Worm (Caenorhabditis elegans) whole organism, dauer: ENCODE results near the gene skr-20.

ENCODE experiments used
- unc-62 ChIP-seq: sonication (generic microtip); optimal IDR thresholded peaks from 2 replicates; lab custom pipeline; 2017; ENCODE audit warnings: missing biosample characterization, missing genetic modification reagents, missing genetic modification characterization

The skr-20 gene

DNA sequence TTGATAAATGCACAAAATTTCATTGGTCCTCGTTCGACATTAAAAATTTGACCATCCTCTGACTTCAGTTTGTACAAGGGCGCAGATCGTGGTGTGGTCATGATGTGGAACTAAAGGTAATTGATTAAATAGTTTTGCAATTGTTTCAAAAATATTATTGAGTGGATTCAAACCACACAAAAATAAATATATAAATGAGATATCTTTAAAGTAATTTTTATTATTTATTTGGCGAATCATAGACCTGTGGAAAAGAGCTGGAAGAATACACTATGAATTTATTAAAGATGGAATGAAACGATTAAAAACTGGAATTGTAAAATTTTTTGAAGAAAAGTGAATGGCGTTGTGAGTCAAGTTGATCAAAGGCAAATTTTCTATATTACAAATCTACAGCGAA is at the start of gene skr-20:
Gene skr-20 (minus strand): TSS at position 101 of the 400 bp plus-strand sequence.
- TF ChIP-seq unc-62 (GFP tag; lab: Kevin White, UChicago) = no peak

DNA sequence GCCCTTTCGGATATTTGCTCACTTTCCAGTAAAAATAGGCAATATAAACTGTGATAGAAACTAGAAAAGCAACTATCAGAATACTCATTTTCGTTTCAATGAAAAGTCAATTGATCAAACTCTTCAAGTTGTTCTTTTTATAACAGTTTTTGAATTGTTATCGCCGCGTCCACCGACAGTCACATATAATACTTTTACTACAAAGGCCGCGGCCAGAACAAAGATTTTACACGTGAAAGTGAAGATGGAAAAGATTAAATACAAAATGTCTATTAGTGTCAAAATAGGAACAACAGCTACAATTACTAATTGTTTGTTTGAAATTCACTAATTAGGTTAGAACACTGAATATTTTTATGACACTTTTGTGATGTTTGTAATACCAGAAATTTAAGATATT is 46.2 kb upstream of the skr-20 start, which contains the start of gene cyp-14A2:
Gene cyp-14A2 (minus strand): TSS at position 101 of the 400 bp plus-strand sequence.
- no peak for TF ChIP-seq unc-62 (GFP tag; lab: Kevin White, UChicago)

DNA sequence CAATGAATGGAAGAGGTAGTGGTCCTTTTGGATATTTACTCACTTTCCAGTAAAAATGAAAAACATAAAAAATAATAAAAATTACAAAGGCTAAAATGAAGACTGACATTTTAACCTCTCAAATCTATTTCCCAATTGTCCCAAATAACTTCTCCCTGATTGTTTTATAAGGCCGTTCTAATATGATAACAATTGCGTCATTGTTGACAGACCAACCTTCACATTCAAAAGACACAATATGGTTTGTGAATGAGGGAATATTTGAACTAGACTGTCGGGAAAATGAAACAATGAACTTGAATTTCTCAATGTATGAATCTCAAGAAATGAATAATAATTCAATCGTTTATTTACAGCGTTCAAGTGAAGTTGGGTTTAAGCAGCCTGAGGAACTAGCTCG is 43.9 kb upstream of the skr-20 start, which contains the start of gene cyp-14A1:
Gene cyp-14A1 (minus strand): TSS at position 126 of the 400 bp plus-strand sequence.
- no peak for TF ChIP-seq unc-62 (GFP tag; lab: Kevin White, UChicago)

DNA sequence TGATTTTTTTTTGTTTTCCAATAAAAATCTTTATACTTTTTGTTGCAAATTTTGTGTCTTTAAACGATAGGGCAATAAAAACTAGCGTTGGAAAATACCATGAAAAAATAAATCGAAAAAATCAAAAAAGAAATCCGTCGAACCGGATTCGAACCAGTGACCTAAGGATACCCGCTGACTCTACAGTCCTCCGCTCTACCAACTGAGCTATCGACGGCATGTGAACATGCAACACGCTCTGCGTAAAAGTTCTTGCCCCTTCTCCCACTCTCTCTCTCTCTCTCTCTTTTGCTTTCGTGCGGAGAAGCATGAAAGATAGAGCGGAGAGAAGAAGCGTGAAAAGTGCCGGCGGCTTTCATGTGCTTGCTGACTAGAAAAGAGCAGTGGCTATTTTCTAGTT is 41.2 kb upstream of the skr-20 start:
- TF ChIP-seq unc-62 (GFP tag; lab: Kevin White, UChicago) = no peak

DNA sequence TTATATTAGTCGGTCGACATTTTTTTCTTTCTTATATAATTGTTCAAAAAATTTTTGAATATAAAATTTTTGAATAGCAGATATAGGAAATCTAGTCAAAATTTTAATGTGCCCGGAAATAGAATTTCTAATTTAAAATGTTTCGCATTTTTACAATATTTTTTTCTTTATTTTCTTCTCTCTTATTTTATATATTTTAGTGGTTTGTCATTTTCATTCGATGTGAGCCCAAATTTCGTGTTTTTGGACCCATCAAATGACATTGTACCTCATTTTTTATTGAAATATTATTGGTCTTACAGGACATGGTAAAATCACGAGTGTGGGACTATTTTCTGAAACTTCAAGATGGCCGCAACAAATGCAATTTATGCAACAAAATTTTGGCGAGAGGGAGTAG is 38.9 kb upstream of the skr-20 start, which contains the start of gene K09A11.1:
Gene K09A11.1 (plus strand): TSS at position 301 of the 400 bp plus-strand sequence.
- TF ChIP-seq unc-62 (GFP tag; lab: Kevin White, UChicago) = no peak

DNA sequence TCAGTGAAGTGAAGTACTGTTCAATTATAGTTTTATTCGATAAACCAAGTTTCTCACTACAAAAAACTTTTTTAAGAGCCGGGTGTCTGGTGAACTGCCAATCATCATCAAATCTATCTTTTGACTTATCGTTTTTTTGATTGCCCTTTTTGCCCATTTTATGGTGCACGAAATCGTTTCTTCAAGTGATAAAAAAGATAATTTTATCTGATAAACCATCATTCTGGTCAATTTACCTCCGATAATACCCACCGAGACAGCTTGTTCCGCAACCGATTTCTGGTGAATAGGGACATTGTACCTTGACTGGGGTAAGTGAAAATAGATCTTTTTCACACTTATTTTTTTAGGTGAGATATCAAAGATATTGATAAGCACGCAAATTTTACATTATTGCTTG is 34.2 kb upstream of the skr-20 start, which contains the start of gene K08H2.10:
Gene K08H2.10 (plus strand): TSS at position 230 of the 400 bp plus-strand sequence.
- no peak for TF ChIP-seq unc-62 (GFP tag; lab: Kevin White, UChicago)

DNA sequence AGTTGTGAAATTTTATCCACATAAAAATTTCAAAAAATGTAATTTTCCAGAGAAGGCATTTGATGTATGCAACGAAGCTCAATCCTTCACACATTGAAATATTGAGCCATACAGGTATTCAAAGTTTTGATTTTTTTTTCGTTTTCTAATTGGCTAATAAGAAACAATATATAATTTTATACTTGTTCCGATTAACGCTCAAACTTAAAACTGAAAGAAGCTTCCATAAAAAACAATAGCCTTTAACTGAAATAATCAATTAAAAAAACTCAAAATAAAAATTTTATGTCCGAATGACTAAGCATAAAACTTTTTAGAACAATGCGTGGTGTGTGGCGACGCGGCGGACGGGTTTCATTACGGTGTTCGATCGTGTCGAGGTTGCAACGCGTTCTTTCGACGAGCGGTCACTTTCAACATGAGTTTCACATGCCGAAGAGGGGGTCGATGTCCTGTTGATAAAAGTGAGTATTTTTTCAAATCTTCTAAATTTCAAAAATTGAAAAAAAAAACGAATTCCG is 28.6 kb upstream of the skr-20 start, which contains the start of gene nhr-32:
Gene nhr-32 (plus strand): TSS at position 51 of the 521 bp plus-strand sequence.
- no peak for TF ChIP-seq unc-62 (GFP tag; lab: Kevin White, UChicago)

DNA sequence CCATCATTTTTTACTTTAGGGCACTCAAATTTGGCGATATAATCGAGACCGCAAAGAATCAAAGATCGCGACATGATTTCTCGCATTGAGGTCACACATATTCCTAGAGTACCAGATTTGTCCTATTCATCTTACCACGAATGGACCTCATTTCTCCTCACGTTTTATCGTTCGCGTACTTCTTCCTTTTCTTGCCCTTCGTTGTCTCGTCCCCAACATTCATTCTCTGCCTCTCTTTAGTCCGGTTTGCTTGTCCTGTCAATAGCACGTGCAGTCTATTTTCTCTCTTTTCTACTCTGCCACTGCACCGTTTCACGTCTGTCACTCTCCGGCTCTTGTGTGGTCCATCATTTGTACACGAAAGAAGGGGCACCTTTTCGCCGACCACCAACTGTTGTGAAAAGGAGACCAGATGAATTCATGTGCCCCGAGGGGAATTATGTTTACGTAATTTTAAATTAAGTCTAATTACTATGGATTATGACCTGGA is 28.1 kb upstream of the skr-20 start:
- TF ChIP-seq unc-62 (GFP tag; lab: Kevin White, UChicago) = no peak

DNA sequence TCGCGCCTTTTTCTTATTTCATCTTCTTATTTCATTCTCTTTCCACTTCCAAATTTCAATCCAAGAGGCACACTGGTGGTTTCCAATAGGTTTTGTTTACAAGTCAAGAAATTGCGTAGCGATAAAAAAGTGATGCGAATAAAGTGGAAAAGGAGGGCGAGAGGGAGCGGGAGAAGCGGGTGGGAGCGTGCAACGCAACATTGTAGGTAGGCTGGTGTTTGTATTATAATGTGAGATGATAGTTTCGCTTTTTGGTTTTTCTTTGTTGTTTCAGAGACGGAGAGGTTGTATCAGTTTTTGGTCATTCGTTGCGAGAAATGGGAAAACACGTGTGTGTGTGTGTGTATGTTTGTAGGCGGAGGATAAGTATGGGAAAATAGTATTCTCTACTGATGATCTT is 26.8 kb upstream of the skr-20 start:
- no peak for TF ChIP-seq unc-62 (GFP tag; lab: Kevin White, UChicago)

DNA sequence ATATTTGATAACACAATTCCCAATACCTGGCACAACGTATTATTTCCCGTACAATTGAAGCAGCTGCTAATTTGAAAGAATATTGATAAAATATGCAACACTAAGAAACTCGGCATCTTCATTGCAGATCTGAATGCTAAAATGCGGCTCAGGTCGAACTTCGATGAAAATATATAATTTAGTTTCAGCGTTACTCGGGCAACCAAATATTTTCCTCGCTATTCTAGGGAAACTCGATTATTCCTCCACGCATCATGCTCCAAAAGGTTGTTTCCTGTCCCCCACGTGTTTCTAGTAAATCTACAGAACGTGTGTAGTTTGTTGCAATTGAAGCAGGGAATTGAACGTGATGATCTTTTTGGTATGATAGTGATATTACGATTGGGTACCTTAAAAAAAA is 25.8 kb upstream of the skr-20 start:
- TF ChIP-seq unc-62 (GFP tag; lab: Kevin White, UChicago) = no peak

DNA sequence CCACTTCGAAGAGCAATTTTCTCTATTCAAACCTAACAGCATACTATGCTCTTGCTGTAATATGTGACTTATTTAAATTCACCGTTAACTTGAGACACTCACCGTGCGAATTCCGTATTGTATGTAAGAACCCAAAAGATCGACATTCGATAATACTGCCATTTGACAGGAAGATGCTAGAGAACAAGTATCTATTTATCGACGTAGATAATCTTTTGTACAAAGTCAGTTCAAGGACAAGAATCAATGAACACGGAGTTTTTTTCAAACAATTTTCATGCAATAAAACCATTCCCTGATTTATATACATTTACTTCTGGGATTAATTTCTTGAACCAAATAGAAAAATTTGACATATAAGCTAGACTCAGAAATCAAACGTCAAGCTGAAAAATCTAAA is 24.9 kb upstream of the skr-20 start, which contains the start of gene K08H2.7:
Gene K08H2.7 (minus strand): TSS at position 173 of the 400 bp plus-strand sequence.
- TF ChIP-seq unc-62 (GFP tag; lab: Kevin White, UChicago) = no peak

DNA sequence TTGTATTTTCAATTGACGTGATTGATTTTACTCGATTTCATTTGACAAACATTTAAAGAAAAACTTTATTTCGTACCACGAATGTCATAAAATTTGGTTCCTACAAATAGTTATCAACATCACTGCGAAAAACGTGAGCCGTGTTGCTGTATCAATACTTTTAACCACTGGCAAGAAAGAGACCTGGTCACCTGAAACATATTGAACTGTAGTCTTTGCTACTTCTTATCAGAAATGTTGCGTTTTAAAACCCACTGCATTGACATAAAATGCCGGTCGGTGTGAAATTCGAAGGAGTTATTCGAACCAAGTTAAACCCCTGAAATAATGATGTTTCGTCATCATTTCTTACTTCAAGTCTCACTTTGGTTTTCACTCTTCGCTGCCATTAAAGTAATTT is 24.3 kb upstream of the skr-20 start:
- no peak for TF ChIP-seq unc-62 (GFP tag; lab: Kevin White, UChicago)

DNA sequence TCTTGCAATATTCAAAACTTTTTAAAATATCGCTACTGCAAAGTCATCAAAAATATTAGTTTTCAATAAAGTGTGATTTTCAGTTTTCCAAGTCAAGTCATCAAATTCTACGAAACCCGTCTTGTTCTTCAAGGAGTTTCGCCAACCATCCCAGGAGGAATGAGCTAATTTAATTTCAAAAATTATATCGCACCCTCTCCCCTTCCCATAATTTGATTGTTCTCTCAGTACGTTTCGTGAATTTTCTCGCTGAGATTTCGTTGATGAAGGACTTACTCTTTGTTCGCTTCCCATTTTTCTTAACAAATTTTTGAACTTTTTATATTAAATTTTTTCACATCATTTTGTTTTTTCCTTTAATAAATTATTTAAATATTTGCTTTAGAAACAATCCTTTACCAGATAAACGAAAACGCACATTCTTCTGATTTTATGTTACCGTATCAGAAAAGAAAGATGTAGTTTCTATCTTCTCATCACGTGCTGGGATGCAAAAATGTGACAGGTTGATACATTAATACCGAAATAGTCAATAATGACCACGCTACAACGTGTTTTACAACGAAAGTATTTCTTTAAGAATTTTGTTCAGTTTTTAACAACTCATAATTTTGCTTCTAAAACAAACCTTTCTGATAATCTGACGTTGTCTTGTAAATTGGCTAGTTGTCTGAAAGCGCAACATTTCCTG is 23.5 kb upstream of the skr-20 start:
- no peak for TF ChIP-seq unc-62 (GFP tag; lab: Kevin White, UChicago)

DNA sequence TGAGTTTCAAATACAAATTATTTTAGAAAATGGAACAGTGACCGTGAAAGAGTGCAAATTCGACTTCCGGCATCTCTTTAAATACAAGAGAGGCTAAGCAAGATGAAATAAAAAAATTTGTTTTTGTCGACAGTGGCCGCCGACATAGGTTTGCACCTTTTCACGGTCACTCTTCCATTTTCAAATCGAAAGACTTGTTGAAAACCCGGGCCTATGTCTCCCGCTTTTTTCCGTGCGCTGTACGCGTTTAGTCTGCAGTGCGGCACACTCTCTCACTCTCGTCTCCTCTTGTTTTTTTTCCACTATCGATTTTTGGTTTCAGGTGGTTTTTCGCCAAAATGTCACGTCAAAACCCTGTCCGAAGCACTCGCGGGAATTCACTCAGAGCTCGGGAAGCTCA is 21.8 kb upstream of the skr-20 start, which contains the start of gene hpl-1:
Gene hpl-1 (plus strand): TSS at position 301 of the 400 bp plus-strand sequence.
- TF ChIP-seq unc-62 (GFP tag; lab: Kevin White, UChicago) = no peak

DNA sequence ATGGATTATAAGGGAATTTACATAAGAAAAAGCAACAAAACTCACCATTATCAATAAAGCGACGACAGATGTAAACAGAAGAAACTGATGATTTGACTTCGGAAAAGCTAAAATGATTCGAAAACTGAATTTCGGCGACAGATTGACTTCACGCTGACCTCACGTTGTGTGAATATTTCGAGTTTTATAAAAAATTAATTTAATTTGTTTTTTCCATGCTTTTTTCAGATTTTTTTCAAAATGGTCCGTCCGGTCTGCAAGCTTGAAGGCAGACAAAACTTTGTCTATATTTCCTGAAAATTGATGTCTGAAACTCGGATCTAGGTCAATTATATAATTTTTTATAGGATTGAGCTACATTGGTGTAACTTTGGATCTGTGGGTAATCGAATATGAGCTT is 18.9 kb upstream of the skr-20 start, which contains the start of gene K08H2.5:
Gene K08H2.5 (minus strand): TSS at position 101 of the 400 bp plus-strand sequence.
- TF ChIP-seq unc-62 (GFP tag; lab: Kevin White, UChicago) = no peak

DNA sequence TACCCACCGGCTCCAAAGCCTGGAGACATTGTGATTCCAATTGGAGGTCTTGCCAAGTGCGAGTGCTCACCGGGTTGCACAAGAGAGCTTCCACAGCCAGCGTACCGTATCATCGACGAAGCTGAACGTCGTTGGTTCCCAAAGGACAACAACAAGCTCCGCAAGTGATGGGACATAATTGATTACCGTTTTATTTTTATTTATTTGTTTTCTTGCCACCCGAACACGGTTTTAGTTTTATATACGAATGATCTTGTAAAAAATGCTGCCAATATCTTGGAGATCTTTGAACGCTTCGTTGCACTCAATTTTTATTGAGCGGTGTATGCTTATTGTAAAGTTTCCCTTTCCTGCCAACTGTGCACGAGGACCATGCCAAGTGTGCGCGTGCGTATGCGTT is 14.9 kb upstream of the skr-20 start, which contains the start of gene K08H2.4:
Gene K08H2.4 (plus strand): TSS at position 301 of the 400 bp plus-strand sequence.
- TF ChIP-seq unc-62 (GFP tag; lab: Kevin White, UChicago) = no peak
